Worm (Caenorhabditis elegans): ENCODE results near the gene hpo-30.

The hpo-30 gene

ce11 chrV:12303453-12304077, 6.6 kb downstream of the hpo-30 start (continued):
- peak; percentile 74 for TF ChIP-seq F33H1.4 (GFP tag; IDR thresholded peaks at IDR 0.05)
- TF ChIP-seq Y67H2A.10 (GFP tag; conservative IDR thresholded peaks at IDR 0.05) = peak; percentile 87
- TF ChIP-seq lin-35 (GFP tag; optimal IDR thresholded peaks at IDR 0.05) = peak; percentile 13 to 79 (median 70)
- peak; percentile 96 for TF ChIP-seq hmg-20 (GFP tag; IDR thresholded peaks at IDR 0.05)
- peak; percentile 96 for TF ChIP-seq F39B2.1 (GFP tag; IDR thresholded peaks at IDR 0.05)
- TF ChIP-seq chd-7 (tag; optimal IDR thresholded peaks at IDR 0.05) = peak; percentile 100
- TF ChIP-seq let-607 (tag; optimal IDR thresholded peaks at IDR 0.05) = peak; percentile 84 to 90
- TF ChIP-seq mes-4 (tag; optimal IDR thresholded peaks at IDR 0.05) = peak; percentile 96
- TF ChIP-seq ztf-22 (GFP tag; optimal IDR thresholded peaks at IDR 0.05) = peak; percentile 96
- peak; percentile 96 for TF ChIP-seq snpc-1.3 (tag; optimal IDR thresholded peaks at IDR 0.05; ENCODE audit: insufficient read depth)
- TF ChIP-seq F52B5.7 (tag; optimal IDR thresholded peaks at IDR 0.05) = peak; percentile 100
- TF ChIP-seq F57C9.4 (tag; optimal IDR thresholded peaks at IDR 0.05) = peak; percentile 99
- peak; percentile 99 for TF ChIP-seq ekl-4 (GFP tag; IDR thresholded peaks at IDR 0.05)
- peak; percentile 80 for TF ChIP-seq ceh-91 (GFP tag; IDR thresholded peaks at IDR 0.05)
- TF ChIP-seq hlh-12 (tag; optimal IDR thresholded peaks at IDR 0.05) = peak; percentile 92
- TF ChIP-seq rcor-1 (GFP tag; IDR thresholded peaks at IDR 0.05) = peak; percentile 98
- TF ChIP-seq ceh-100 (GFP tag; IDR thresholded peaks at IDR 0.05) = peak; percentile 86
- peak; percentile 95 for TF ChIP-seq F23B12.7 (tag; optimal IDR thresholded peaks at IDR 0.05; ENCODE audit: insufficient read depth)
- TF ChIP-seq ztf-18 (tag; optimal IDR thresholded peaks at IDR 0.05) = peak; percentile 91
- peak; percentile 67 for TF ChIP-seq nhr-80 (tag; optimal IDR thresholded peaks at IDR 0.05)
- peak; percentile 96 for TF ChIP-seq ZK185.1 (tag; optimal IDR thresholded peaks at IDR 0.05; ENCODE audit: poor library complexity, severe bottlenecking)
- peak; percentile 99 for TF ChIP-seq zfh-2 (GFP tag; conservative IDR thresholded peaks at IDR 0.05)
- TF ChIP-seq hmg-1.2 (GFP tag; IDR thresholded peaks at IDR 0.05) = peak; percentile 91
- TF ChIP-seq snpc-4 (GFP tag; optimal IDR thresholded peaks at IDR 0.05) = peak; percentile 87
- peak in 3 of 4 experiments; percentile 83 to 87 (median 86) for TF ChIP-seq snpc-4 (tag; optimal IDR thresholded peaks at IDR 0.05)
- peak; percentile 100 for TF ChIP-seq bed-1 (GFP tag; IDR thresholded peaks at IDR 0.05)
- peak; percentile 100 for TF ChIP-seq ceh-58 (GFP tag; IDR thresholded peaks at IDR 0.05)
- TF ChIP-seq sea-2 (GFP tag; IDR thresholded peaks at IDR 0.05) = peak; percentile 99
- TF ChIP-seq D2030.7 (GFP tag; IDR thresholded peaks at IDR 0.05) = peak; percentile 90
- TF ChIP-seq nhr-120 (GFP tag; IDR thresholded peaks at IDR 0.05) = peak; percentile 100
- peak; percentile 91 for TF ChIP-seq lin-40 (tag; optimal IDR thresholded peaks at IDR 0.05)
- TF ChIP-seq nhr-179 (tag; optimal IDR thresholded peaks at IDR 0.05) = peak; percentile 90
- TF ChIP-seq fkh-3 (tag; optimal IDR thresholded peaks at IDR 0.05) = peak; percentile 100
- TF ChIP-seq pbrm-1 (GFP tag; IDR thresholded peaks at IDR 0.05) = peak; percentile 90
- peak; percentile 49 for TF ChIP-seq efl-1 (GFP tag; optimal IDR thresholded peaks at IDR 0.05)
- peak; percentile 100 for TF ChIP-seq sptf-2 (GFP tag; optimal IDR thresholded peaks at IDR 0.05)
- peak; percentile 94 for TF ChIP-seq C06A6.2 (GFP tag; conservative IDR thresholded peaks at IDR 0.05)
- peak; percentile 99 for TF ChIP-seq egl-18 (GFP tag; IDR thresholded peaks at IDR 0.05)

- TF ChIP-seq chd-7 (tag; optimal IDR thresholded peaks at IDR 0.05) (peak; percentile 32), F39B2.1 (GFP tag; IDR thresholded peaks at IDR 0.05) (no peak), ZK185.1 (tag; optimal IDR thresholded peaks at IDR 0.05; ENCODE audit: poor library complexity, severe bottlenecking) (peak; percentile 33), hsf-1 (GFP tag; IDR thresholded peaks at IDR 0.05) (peak; percentile 86), Y56A3A.18 (GFP tag; IDR thresholded peaks at IDR 0.05) (0 out of 2 replicates have a peak, but pooled peaks have one; percentile 27), egl-18 (GFP tag; IDR thresholded peaks at IDR 0.05) (no peak), lin-40 (tag; optimal IDR thresholded peaks at IDR 0.05) (peak; percentile 48), attf-5 (GFP tag; optimal IDR thresholded peaks at IDR 0.05) (peak; percentile 14), atf-7 (tag; optimal IDR thresholded peaks at IDR 0.05) (peak; percentile 51), nhr-80 (tag; optimal IDR thresholded peaks at IDR 0.05) (peak; percentile 58), cebp-1 (GFP tag; IDR thresholded peaks at IDR 0.05) (no peak), cebp-1 (tag; optimal IDR thresholded peaks at IDR 0.05) (peak; percentile 42), let-607 (tag; optimal IDR thresholded peaks at IDR 0.05) (no peak), ztf-26 (tag; optimal IDR thresholded peaks at IDR 0.05) (peak; percentile 64), F23B12.7 (tag; optimal IDR thresholded peaks at IDR 0.05; ENCODE audit: insufficient read depth) (no peak), C06A6.2 (GFP tag; conservative IDR thresholded peaks at IDR 0.05) (0 out of 2 replicates have a peak, but pooled peaks have one; percentile 37), tlf-1 (GFP tag; optimal IDR thresholded peaks at IDR 0.05) (peak; percentile 20)
These were observed 8.1 kb downstream of the hpo-30 start, which contains the start of the genes frm-7 and F55C5.17 for ce11 chrV:12301985-12302591. Gene frm-7, plus strand, starts transcription at chrV:12302484. Gene F55C5.17, plus strand, starts transcription at chrV:12302541.
